Worm (Caenorhabditis elegans) whole organism, L2 larva: Measurements from ENCODE around the gene wrt-9.
A peak's percentile ranks its signal among the peaks of the same experiment; 100 is the strongest.

Experiments used
- C34F6.9 ChIP-seq: fragments of 150-350 bp; optimal IDR thresholded peaks from 2 replicates; lab custom pipeline; 2014; ENCODE audit warnings: missing biosample characterization, missing genetic modification characterization
- F13H6.1 ChIP-seq: sonication (generic microtip); optimal IDR thresholded peaks from 2 replicates; lab custom pipeline; 2016; ENCODE audit warnings: missing genetic modification characterization, missing compliant biosample characterization
- Y55F3AM.14 ChIP-seq: fragments of 200-800 bp; sonication (Bioruptor generic); optimal IDR thresholded peaks from 2 replicates; lab custom pipeline; 2018; ENCODE audit warnings: mild to moderate bottlenecking, missing genetic modification characterization, missing compliant biosample characterization
- alr-1 ChIP-seq: fragments of 150-350 bp; optimal IDR thresholded peaks from 2 replicates; lab custom pipeline; 2014; ENCODE audit warnings: missing biosample characterization, missing genetic modification characterization
- ceh-82 ChIP-seq: fragments of 150-350 bp; optimal IDR thresholded peaks from 2 replicates; lab custom pipeline; 2014; ENCODE audit warnings: missing biosample characterization, missing genetic modification characterization
- crh-2 ChIP-seq: sonication (generic microtip); optimal IDR thresholded peaks from 2 replicates; lab custom pipeline; 2017; ENCODE audit warnings: missing biosample characterization, missing genetic modification characterization
- dmd-4 ChIP-seq: sonication (generic microtip); optimal IDR thresholded peaks from 2 replicates; lab custom pipeline; 2017; ENCODE audit warnings: missing biosample characterization, missing genetic modification characterization
- egl-27 ChIP-seq: sonication (generic microtip); optimal IDR thresholded peaks from 3 replicates; lab custom pipeline; 2017; ENCODE audit warnings: missing biosample characterization, missing genetic modification reagents, missing genetic modification characterization
- elt-1 ChIP-seq: fragments of 150-350 bp; optimal IDR thresholded peaks from 2 replicates; lab custom pipeline; 2014; ENCODE audit warnings: missing biosample characterization, missing genetic modification characterization
- elt-3 ChIP-seq: sonication (generic microtip); optimal IDR thresholded peaks from 2 replicates; lab custom pipeline; 2017; ENCODE audit warnings: missing biosample characterization, missing genetic modification characterization
- fos-1 ChIP-seq: fragments of 150-350 bp; optimal IDR thresholded peaks from 2 replicates; lab custom pipeline; 2014; ENCODE audit warnings: missing biosample characterization, missing genetic modification characterization
- gmeb-1 ChIP-seq: fragments of 150-350 bp; optimal IDR thresholded peaks from 2 replicates; lab custom pipeline; 2014; ENCODE audit warnings: missing biosample characterization, missing genetic modification characterization
- lin-11 ChIP-seq: fragments of 150-350 bp; sonication (generic microtip); optimal IDR thresholded peaks from 2 replicates; lab custom pipeline; 2014; ENCODE audit warnings: missing biosample characterization, missing genetic modification characterization, inconsistent platforms, mixed read lengths
- lin-13 ChIP-seq: fragments of 150-350 bp; optimal IDR thresholded peaks from 2 replicates; lab custom pipeline; 2014; ENCODE audit warnings: missing biosample characterization, missing genetic modification reagents, missing genetic modification characterization
- lin-39 ChIP-seq: fragments of 150-350 bp; optimal IDR thresholded peaks from 2 replicates; lab custom pipeline; 2014; ENCODE audit warnings: missing biosample characterization, missing genetic modification reagents, missing genetic modification characterization
- lsy-2 ChIP-seq, 2 experiments: fragments of 150-350 bp in 1 of 2; sonication (generic microtip) in 1 of 2; optimal IDR thresholded peaks; 2 replicates each; lab custom pipeline; 2014 to 2017; ENCODE audit warnings: missing biosample characterization in 2 of 2, missing genetic modification characterization in 2 of 2
- mbf-1 ChIP-seq: sonication (generic microtip); optimal IDR thresholded peaks from 2 replicates; lab custom pipeline; 2017; ENCODE audit warnings: missing biosample characterization, missing genetic modification characterization
- mdl-1 ChIP-seq, 2 experiments: fragments of 150-350 bp in 1 of 2; sonication (generic microtip) in 1 of 2; optimal IDR thresholded peaks; 2 replicates each; lab custom pipeline; 2017; ENCODE audit warnings: missing biosample characterization in 2 of 2, missing genetic modification characterization in 2 of 2
- nhr-10 ChIP-seq: sonication (generic microtip); optimal IDR thresholded peaks from 2 replicates; lab custom pipeline; 2017; ENCODE audit warnings: missing biosample characterization, missing genetic modification characterization
- nhr-11 ChIP-seq: fragments of 150-350 bp; optimal IDR thresholded peaks from 2 replicates; lab custom pipeline; 2014; ENCODE audit warnings: missing biosample characterization, missing genetic modification characterization
- nhr-129 ChIP-seq: fragments of 150-350 bp; optimal IDR thresholded peaks from 2 replicates; lab custom pipeline; 2014; ENCODE audit warnings: missing biosample characterization, missing genetic modification characterization
- nhr-237 ChIP-seq: fragments of 150-350 bp; optimal IDR thresholded peaks from 2 replicates; lab custom pipeline; 2014; ENCODE audit warnings: missing biosample characterization, missing genetic modification characterization
- nhr-25 ChIP-seq: fragments of 150-350 bp; sonication (generic microtip); optimal IDR thresholded peaks from 3 replicates; lab custom pipeline; 2014; ENCODE audit warnings: missing biosample characterization, missing genetic modification characterization
- nhr-77 ChIP-seq: fragments of 150-350 bp; optimal IDR thresholded peaks from 2 replicates; lab custom pipeline; 2014; ENCODE audit warnings: missing biosample characterization, missing genetic modification characterization
- peb-1 ChIP-seq: fragments of 150-350 bp; optimal IDR thresholded peaks from 2 replicates; lab custom pipeline; 2014; ENCODE audit warnings: missing biosample characterization, missing genetic modification characterization
- sem-4 ChIP-seq: fragments of 150-350 bp; optimal IDR thresholded peaks from 2 replicates; lab custom pipeline; 2014; ENCODE audit warnings: missing biosample characterization, missing genetic modification reagents, missing genetic modification characterization
- sma-3 ChIP-seq: sonication (generic microtip); optimal IDR thresholded peaks from 2 replicates; lab custom pipeline; 2016; ENCODE audit warnings: missing genetic modification reagents, missing genetic modification characterization, missing compliant biosample characterization
- sma-9 ChIP-seq, 2 experiments: fragments of 150-350 bp in 1 of 2; sonication (generic microtip) in 1 of 2; optimal IDR thresholded peaks; 2 replicates each; lab custom pipeline; 2014 to 2016; ENCODE audit warnings: missing genetic modification characterization in 2 of 2, mild to moderate bottlenecking in 1 of 2, missing biosample characterization in 1 of 2, missing compliant biosample characterization in 1 of 2, missing genetic modification reagents in 1 of 2, moderate library complexity in 1 of 2
- snpc-4 ChIP-seq: fragments of 150-350 bp; optimal IDR thresholded peaks from 2 replicates; lab custom pipeline; 2014; ENCODE audit warnings: missing biosample characterization, missing genetic modification characterization
- unc-39 ChIP-seq: fragments of 150-350 bp; optimal IDR thresholded peaks from 2 replicates; lab custom pipeline; 2014; ENCODE audit warnings: missing biosample characterization, missing genetic modification characterization
- unc-55 ChIP-seq: fragments of 150-350 bp; sonication (generic microtip); optimal IDR thresholded peaks from 3 replicates; lab custom pipeline; 2014; ENCODE audit warnings: missing biosample characterization, missing genetic modification reagents, missing genetic modification characterization
- unc-62 ChIP-seq: fragments of 150-350 bp; optimal IDR thresholded peaks from 2 replicates; lab custom pipeline; 2014; ENCODE audit warnings: missing biosample characterization, missing genetic modification reagents, missing genetic modification characterization
- zag-1 ChIP-seq: fragments of 150-350 bp; optimal IDR thresholded peaks from 2 replicates; lab custom pipeline; 2014; ENCODE audit warnings: missing biosample characterization, missing genetic modification characterization
- ztf-11 ChIP-seq: sonication (generic microtip); optimal IDR thresholded peaks from 2 replicates; lab custom pipeline; 2017; ENCODE audit warnings: missing biosample characterization, missing genetic modification characterization
- ztf-4 ChIP-seq: fragments of 150-350 bp; optimal IDR thresholded peaks from 2 replicates; lab custom pipeline; 2014; ENCODE audit warnings: missing biosample characterization, missing genetic modification characterization

Gene wrt-9

DNA sequence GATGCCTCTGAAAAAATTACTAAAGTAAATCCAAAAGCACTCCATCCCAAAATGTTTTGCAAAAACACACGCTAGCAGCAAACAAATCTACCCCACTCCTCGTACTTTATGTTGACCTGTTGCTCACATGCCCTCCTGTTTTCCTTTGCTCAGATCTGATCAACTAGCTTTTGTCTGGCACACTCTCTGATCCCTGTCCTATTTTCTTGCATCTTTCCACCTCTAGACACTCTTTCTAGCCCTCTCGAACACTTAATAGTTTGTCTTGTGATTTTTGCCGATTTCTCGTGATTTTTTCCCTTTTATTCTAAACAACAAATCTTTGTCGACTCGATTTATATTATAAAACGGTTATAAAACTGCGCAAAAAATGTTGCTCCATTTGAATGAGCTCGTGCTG is 40.3 kb upstream of the wrt-9 start, which contains the start of gene K06A9.2:
Gene K06A9.2, plus strand, starts transcription at position 229 of the 400 bp plus-strand sequence.
- TF ChIP-seq dmd-4 (tag; lab: Kevin White, UChicago): no peak
- peak; percentile 72 for TF ChIP-seq nhr-129 (tag; lab: Kevin White, UChicago)
- TF ChIP-seq sem-4 (tag; lab: Kevin White, UChicago): no peak
- TF ChIP-seq lsy-2 (tag; optimal IDR thresholded peaks at IDR 0.05; lab: Kevin White, UChicago): peak in 1 of 2 experiments; percentile 30
- peak; percentile 48 for TF ChIP-seq C34F6.9 (tag; lab: Kevin White, UChicago)

ce11 chrX:1538830-1539229 is 37.6 kb upstream of the wrt-9 start:
- TF ChIP-seq nhr-77 (tag; lab: Kevin White, UChicago) (no peak), unc-62 (no peak), fos-1 (no peak), snpc-4 (no peak), lin-11 (tag; lab: Kevin White, UChicago) (no peak), nhr-25 (no peak), unc-55 (GFP tag; lab: Kevin White, UChicago) (no peak), nhr-129 (tag; lab: Kevin White, UChicago) (no peak), gmeb-1 (tag; lab: Kevin White, UChicago) (no peak), alr-1 (tag; lab: Kevin White, UChicago) (no peak), elt-3 (tag; lab: Kevin White, UChicago) (no peak), crh-2 (tag; lab: Kevin White, UChicago) (no peak), lin-39 (tag; lab: Kevin White, UChicago) (no peak), elt-1 (tag; lab: Kevin White, UChicago) (no peak), lin-13 (GFP tag; lab: Kevin White, UChicago) (no peak), ztf-4 (tag; lab: Kevin White, UChicago) (no peak)

ce11 chrX:1541072-1541471 is 35.4 kb upstream of the wrt-9 start:
- TF ChIP-seq unc-39 (tag; lab: Kevin White, UChicago) (no peak), fos-1 (peak; percentile 59), sma-9 (GFP tag; optimal IDR thresholded peaks at IDR 0.05; lab: Kevin White, UChicago) (peak; percentile 51), sma-9 (tag; optimal IDR thresholded peaks at IDR 0.05; lab: Kevin White, UChicago) (no peak), egl-27 (tag; lab: Kevin White, UChicago) (no peak)

DNA sequence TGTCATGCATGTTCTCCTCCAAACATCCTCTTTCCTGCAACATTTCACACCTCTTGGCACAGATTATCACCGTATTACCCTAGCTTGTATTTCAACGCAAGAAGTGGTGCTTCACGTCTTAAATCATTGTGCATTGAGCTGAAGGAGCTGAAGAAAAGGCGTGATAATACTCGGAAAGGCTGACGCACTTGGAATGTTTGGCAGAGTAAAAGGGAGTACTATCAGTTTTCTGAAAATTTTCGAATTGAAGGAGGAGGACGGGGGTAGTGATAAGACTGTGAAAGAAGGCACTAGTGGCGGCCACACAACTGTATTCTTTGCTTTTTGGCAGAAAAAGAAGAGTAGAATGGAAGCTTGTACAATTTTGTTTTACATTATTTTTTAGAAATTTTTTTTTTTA is 33.0 kb upstream of the wrt-9 start:
- TF ChIP-seq fos-1 (peak; percentile 68), ztf-11 (tag; lab: Kevin White, UChicago) (no peak)

DNA sequence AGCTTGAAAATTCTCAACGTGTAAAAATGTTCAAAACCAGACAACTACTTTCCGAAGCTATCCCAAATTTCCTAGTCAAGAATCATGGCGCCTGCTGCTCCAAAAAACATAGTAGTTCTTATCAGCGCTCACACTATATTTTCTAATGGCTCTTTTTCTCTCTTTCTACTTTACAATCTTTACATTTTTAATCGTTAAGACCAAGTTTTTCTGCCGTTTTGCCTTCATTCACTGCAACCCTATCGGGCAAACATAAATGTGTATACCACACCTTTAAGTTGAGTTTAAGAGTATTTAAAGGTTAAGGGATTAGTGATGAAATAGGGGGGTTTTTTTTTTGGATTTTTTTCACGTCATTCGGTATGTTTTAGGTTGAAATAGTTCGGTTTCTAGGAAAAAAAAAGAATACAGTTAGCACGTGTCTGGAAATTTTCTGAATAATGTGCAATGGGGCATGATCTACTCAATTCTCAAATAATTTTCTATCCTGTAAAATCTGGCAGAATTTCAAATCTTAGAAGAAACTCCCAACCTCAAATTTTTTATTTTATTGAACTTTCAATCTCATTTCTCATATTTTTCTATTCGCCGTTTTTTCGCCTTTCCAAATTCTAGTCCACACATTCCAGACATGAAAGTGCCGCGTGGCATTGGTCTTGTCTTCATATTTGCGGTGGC is 29.4 kb upstream of the wrt-9 start, which contains the start of gene K06A9.1:
Gene K06A9.1, plus strand, starts transcription at position 628 of the 678 bp plus-strand sequence.
- TF ChIP-seq sma-3 (no peak), fos-1 (peak; percentile 55), dmd-4 (tag; lab: Kevin White, UChicago) (no peak), nhr-11 (tag; lab: Kevin White, UChicago) (no peak), nhr-237 (no peak), sma-9 (GFP tag; optimal IDR thresholded peaks at IDR 0.05; lab: Kevin White, UChicago) (peak; percentile 21), sma-9 (tag; optimal IDR thresholded peaks at IDR 0.05; lab: Kevin White, UChicago) (no peak), mdl-1 (tag; optimal IDR thresholded peaks at IDR 0.05; lab: Kevin White, UChicago) (no peak), ceh-82 (tag; lab: Kevin White, UChicago) (no peak), alr-1 (tag; lab: Kevin White, UChicago) (no peak), peb-1 (tag; lab: Kevin White, UChicago) (no peak)
- TF ChIP-seq, all 48 proteins: peak for 2

- TF ChIP-seq mbf-1 (no peak), nhr-129 (tag; lab: Kevin White, UChicago) (no peak), zag-1 (tag; lab: Kevin White, UChicago) (no peak), ztf-11 (tag; lab: Kevin White, UChicago) (no peak), nhr-11 (tag; lab: Kevin White, UChicago) (no peak), sma-9 (GFP tag; optimal IDR thresholded peaks at IDR 0.05; lab: Kevin White, UChicago) (no peak), sma-9 (tag; optimal IDR thresholded peaks at IDR 0.05; lab: Kevin White, UChicago) (no peak), Y55F3AM.14 (no peak), nhr-10 (tag; lab: Kevin White, UChicago) (no peak), lin-11 (tag; lab: Kevin White, UChicago) (no peak), F13H6.1 (tag; lab: Kevin White, UChicago) (no peak)
Measured at ce11 chrX:1549095-1549494, 27.3 kb upstream of the wrt-9 start.
